Fruit fly (Drosophila melanogaster): Measurements from ENCODE around the gene GatC.

- TF ChIP-seq CG8478 (optimal IDR thresholded peaks at IDR 0.05) (no peak), CTCF (optimal IDR thresholded peaks at IDR 0.05) (no peak)
Measured at dm6 chr2L:13841508-13841907, 8.6 kb upstream of the GatC start, which contains the start of gene CG33307.
